Fruit fly (Drosophila melanogaster) whole organism, embryonic: ENCODE results near the gene Spn27A.

Experiments
- BEAF-32 ChIP-seq: fragments of 200-800 bp; sonication (Bioruptor generic); optimal IDR thresholded peaks from 3 replicates; lab custom pipeline; 2017; ENCODE audit warnings: missing biosample characterization, missing genetic modification characterization, mild to moderate bottlenecking, moderate library complexity, missing genetic modification reagents
- C15 ChIP-seq: fragments of 200-800 bp; sonication (Bioruptor generic); IDR thresholded peaks from 3 replicates; pipeline ENCODE4 v1.3.6; 2022; ENCODE audit warnings: missing biosample characterization, missing genetic modification characterization
- CG10267 ChIP-seq: fragments of 200-800 bp; sonication (Bioruptor generic); optimal IDR thresholded peaks from 2 replicates; lab custom pipeline; 2018; ENCODE audit warnings: missing biosample characterization, mild to moderate bottlenecking, missing genetic modification characterization, moderate library complexity
- CG10274 ChIP-seq: fragments of 200-800 bp; sonication (Bioruptor generic); optimal IDR thresholded peaks from 3 replicates; lab custom pipeline; 2017; ENCODE audit warnings: missing biosample characterization, mild to moderate bottlenecking, missing genetic modification characterization
- CG10543 ChIP-seq: fragments of 200-800 bp; sonication (Bioruptor generic); optimal IDR thresholded peaks from 3 replicates; lab custom pipeline; 2017; ENCODE audit warnings: missing biosample characterization, mild to moderate bottlenecking, missing genetic modification characterization, moderate library complexity
- CG12155 ChIP-seq: fragments of 200-800 bp; sonication (Bioruptor generic); optimal IDR thresholded peaks from 3 replicates; lab custom pipeline; 2016; ENCODE audit warnings: missing biosample characterization, missing genetic modification characterization
- CG13287 ChIP-seq: fragments of 200-800 bp; sonication (Bioruptor generic); IDR thresholded peaks from 2 replicates; pipeline ENCODE4 v1.3.6; 2022; ENCODE audit warnings: missing biosample characterization, missing genetic modification characterization; ENCODE audit not compliant: partially characterized antibody
- CG13775 ChIP-seq: fragments of 200-800 bp; sonication (Bioruptor generic); optimal IDR thresholded peaks from 3 replicates; lab custom pipeline; 2017; ENCODE audit warnings: missing biosample characterization, mild to moderate bottlenecking, missing genetic modification characterization
- CG14710 ChIP-seq: fragments of 200-800 bp; sonication (Bioruptor generic); optimal IDR thresholded peaks from 3 replicates; lab custom pipeline; 2019; ENCODE audit warnings: missing biosample characterization, mild to moderate bottlenecking, missing genetic modification characterization, moderate library complexity
- CG16815 ChIP-seq: fragments of 200-800 bp; sonication (Bioruptor generic); optimal IDR thresholded peaks from 3 replicates; lab custom pipeline; 2017; ENCODE audit warnings: missing biosample characterization, mild to moderate bottlenecking, missing genetic modification characterization
- CG17612 ChIP-seq: fragments of 200-800 bp; sonication (Bioruptor generic); IDR thresholded peaks from 2 replicates; pipeline ENCODE4 v1.3.6; 2022; ENCODE audit warnings: missing biosample characterization, missing genetic modification characterization
- CG2712 ChIP-seq: fragments of 200-800 bp; optimal IDR thresholded peaks from 3 replicates; lab custom pipeline; 2019; ENCODE audit warnings: missing biosample characterization, mild to moderate bottlenecking, missing genetic modification characterization, moderate library complexity
- CG4404 ChIP-seq: fragments of 200-800 bp; sonication (Bioruptor generic); IDR thresholded peaks from 2 replicates; pipeline ENCODE4 v1.3.6; 2022; ENCODE audit warnings: missing biosample characterization, missing genetic modification characterization
- CG4617 ChIP-seq: fragments of 200-800 bp; sonication (Bioruptor generic); optimal IDR thresholded peaks from 3 replicates; lab custom pipeline; 2016; ENCODE audit warnings: missing biosample characterization, missing genetic modification characterization, borderline replicate concordance
- CG5245 ChIP-seq: fragments of 200-800 bp; sonication (Bioruptor generic); optimal IDR thresholded peaks from 3 replicates; lab custom pipeline; 2016; ENCODE audit warnings: missing biosample characterization, missing genetic modification characterization
- CG7745 ChIP-seq: fragments of 200-800 bp; sonication (Bioruptor generic); optimal IDR thresholded peaks from 2 replicates; lab custom pipeline; 2018; ENCODE audit warnings: missing biosample characterization, mild to moderate bottlenecking, missing genetic modification characterization, moderate library complexity
- CG8944 ChIP-seq: fragments of 200-800 bp; sonication (Bioruptor generic); optimal IDR thresholded peaks from 3 replicates; lab custom pipeline; 2016; ENCODE audit warnings: missing biosample characterization, missing genetic modification characterization
- CG9797 ChIP-seq: fragments of 200-800 bp; sonication (Bioruptor generic); optimal IDR thresholded peaks from 3 replicates; lab custom pipeline; 2018; ENCODE audit warnings: missing biosample characterization, mild to moderate bottlenecking, missing genetic modification characterization
- CG9876 ChIP-seq: fragments of 200-800 bp; sonication (Bioruptor generic); optimal IDR thresholded peaks from 2 replicates; lab custom pipeline; 2016; ENCODE audit warnings: missing biosample characterization, missing genetic modification characterization
- Dad ChIP-seq: fragments of 200-800 bp; sonication (Bioruptor generic); optimal IDR thresholded peaks from 3 replicates; lab custom pipeline; 2016; ENCODE audit warnings: missing biosample characterization, missing genetic modification characterization
- Dbx ChIP-seq: fragments of 200-800 bp; sonication (Bioruptor generic); IDR thresholded peaks from 3 replicates; pipeline ENCODE4 v1.3.6; 2022; ENCODE audit warnings: missing biosample characterization, missing genetic modification characterization
- E2f2 ChIP-seq: fragments of 200-800 bp; sonication (Bioruptor generic); IDR thresholded peaks from 2 replicates; pipeline ENCODE4 v1.3.6; 2022; ENCODE audit warnings: missing biosample characterization, missing genetic modification characterization
- Ets65A ChIP-seq: fragments of 200-800 bp; sonication (Bioruptor generic); peaks from one replicate; lab custom pipeline; 2016; ENCODE audit warnings: missing biosample characterization, missing genetic modification characterization
- Lim3 ChIP-seq: fragments of 200-800 bp; sonication (Bioruptor generic); IDR thresholded peaks from 2 replicates; pipeline ENCODE4 v1.3.6; 2022; ENCODE audit warnings: missing biosample characterization, missing genetic modification characterization
- MBD-R2 ChIP-seq: fragments of 200-800 bp; sonication (Bioruptor generic); IDR thresholded peaks from 2 replicates; pipeline ENCODE4 v1.3.6; 2022; ENCODE audit warnings: missing biosample characterization, missing genetic modification characterization
- MESR4 ChIP-seq: fragments of 200-800 bp; sonication (Bioruptor generic); optimal IDR thresholded peaks from 2 replicates; lab custom pipeline; 2018; ENCODE audit warnings: missing biosample characterization, mild to moderate bottlenecking, missing genetic modification characterization, moderate library complexity
- Max ChIP-seq: fragments of 200-800 bp; sonication (Bioruptor generic); optimal IDR thresholded peaks from 2 replicates; lab custom pipeline; 2016; ENCODE audit warnings: missing biosample characterization, mild to moderate bottlenecking, missing genetic modification characterization
- Med ChIP-seq: fragments of 200-800 bp; sonication (Bioruptor generic); peaks from one replicate; lab custom pipeline; 2016; ENCODE audit warnings: missing biosample characterization, missing genetic modification characterization, mild to moderate bottlenecking, inconsistent platforms, moderate library complexity
- bab2 ChIP-seq: fragments of 200-800 bp; sonication (Bioruptor generic); optimal IDR thresholded peaks from 2 replicates; lab custom pipeline; 2016; ENCODE audit warnings: missing biosample characterization, missing genetic modification characterization
- bowl ChIP-seq: fragments of 200-800 bp; sonication (Bioruptor generic); IDR thresholded peaks from 2 replicates; pipeline ENCODE4 v1.3.6; 2022; ENCODE audit warnings: missing biosample characterization, missing genetic modification characterization
- croc ChIP-seq: fragments of 200-800 bp; sonication (Bioruptor generic); conservative IDR thresholded peaks from 3 replicates; pipeline ENCODE4 v1.3.6; 2022; ENCODE audit warnings: missing biosample characterization, missing genetic modification characterization
- crp ChIP-seq, 2 experiments: fragments of 200-800 bp; sonication (Bioruptor generic); optimal IDR thresholded peaks; 2 replicates in 1 of 2; 3 replicates in 1 of 2; lab custom pipeline; 2017; ENCODE audit warnings: missing biosample characterization in 2 of 2, missing genetic modification characterization in 2 of 2, mild to moderate bottlenecking in 1 of 2, moderate library complexity in 1 of 2
- da ChIP-seq: fragments of 200-800 bp; sonication (Bioruptor generic); optimal IDR thresholded peaks from 2 replicates; lab custom pipeline; 2016; ENCODE audit warnings: missing biosample characterization, missing genetic modification characterization
- dmrt99B ChIP-seq: fragments of 200-800 bp; sonication (Bioruptor generic); optimal IDR thresholded peaks from 2 replicates; lab custom pipeline; 2018; ENCODE audit warnings: missing biosample characterization, mild to moderate bottlenecking, missing genetic modification characterization, moderate library complexity
- en ChIP-seq: fragments of 200-800 bp; sonication (Bioruptor generic); optimal IDR thresholded peaks from 2 replicates; lab custom pipeline; 2016; ENCODE audit warnings: missing biosample characterization, missing genetic modification characterization
- eve ChIP-seq, 2 experiments: fragments of >200 bp; optimal IDR thresholded peaks; 2 replicates each; lab custom pipeline; 2017; ENCODE audit warnings: missing biosample characterization in 2 of 2, missing genetic modification characterization in 2 of 2
- exex ChIP-seq: fragments of 200-800 bp; sonication (Bioruptor generic); optimal IDR thresholded peaks from 4 replicates; lab custom pipeline; 2018; ENCODE audit warnings: missing biosample characterization, mild to moderate bottlenecking, missing genetic modification characterization, moderate library complexity
- fd64A ChIP-seq: fragments of 200-800 bp; sonication (Bioruptor generic); optimal IDR thresholded peaks from 3 replicates; lab custom pipeline; 2018; ENCODE audit warnings: missing biosample characterization, mild to moderate bottlenecking, missing genetic modification characterization
- fd96Cb ChIP-seq: fragments of 200-800 bp; sonication (Bioruptor generic); optimal IDR thresholded peaks from 2 replicates; lab custom pipeline; 2018; ENCODE audit warnings: missing biosample characterization, mild to moderate bottlenecking, missing genetic modification characterization, moderate library complexity
- gcm ChIP-seq: fragments of 200-800 bp; sonication (Bioruptor generic); optimal IDR thresholded peaks from 2 replicates; lab custom pipeline; 2019; ENCODE audit warnings: missing biosample characterization, mild to moderate bottlenecking, missing genetic modification characterization, moderate library complexity
- gfzf ChIP-seq: fragments of 200-800 bp; sonication (Bioruptor generic); optimal IDR thresholded peaks from 2 replicates; lab custom pipeline; 2016; ENCODE audit warnings: missing biosample characterization, mild to moderate bottlenecking, missing genetic modification characterization, moderate library complexity
- pzg ChIP-seq: fragments of 200-800 bp; sonication (Bioruptor generic); optimal IDR thresholded peaks from 3 replicates; lab custom pipeline; 2018; ENCODE audit warnings: missing biosample characterization, mild to moderate bottlenecking, missing genetic modification characterization, moderate library complexity
- shn ChIP-seq: fragments of 200-800 bp; sonication (Bioruptor generic); optimal IDR thresholded peaks from 3 replicates; lab custom pipeline; 2016; ENCODE audit warnings: missing biosample characterization, missing genetic modification characterization
- slp2 ChIP-seq: fragments of 200-800 bp; sonication (Bioruptor generic); optimal IDR thresholded peaks from 2 replicates; lab custom pipeline; 2016; ENCODE audit warnings: missing biosample characterization, missing genetic modification characterization
- stwl ChIP-seq: fragments of 200-800 bp; sonication (Bioruptor generic); optimal IDR thresholded peaks from 3 replicates; lab custom pipeline; 2018; ENCODE audit warnings: missing biosample characterization, mild to moderate bottlenecking, missing genetic modification characterization, moderate library complexity
- sug ChIP-seq: fragments of 200-800 bp; optimal IDR thresholded peaks from 2 replicates; lab custom pipeline; 2019; ENCODE audit warnings: missing biosample characterization, mild to moderate bottlenecking, missing genetic modification characterization, moderate library complexity
- trem ChIP-seq: fragments of 200-800 bp; optimal IDR thresholded peaks from 3 replicates; lab custom pipeline; 2019; ENCODE audit warnings: missing biosample characterization, mild to moderate bottlenecking, missing genetic modification characterization, moderate library complexity
- ttk ChIP-seq: fragments of 200-800 bp; sonication (Bioruptor generic); IDR thresholded peaks from 2 replicates; pipeline ENCODE4 v2.1.2; 2022; ENCODE audit warnings: missing biosample characterization, missing genetic modification characterization
- usp ChIP-seq: fragments of >200 bp; optimal IDR thresholded peaks from 2 replicates; lab custom pipeline; 2017; ENCODE audit warnings: missing biosample characterization, missing genetic modification characterization
- vvl ChIP-seq: fragments of 200-800 bp; sonication (Bioruptor generic); IDR thresholded peaks from 2 replicates; pipeline ENCODE4 v1.3.6; 2022; ENCODE audit warnings: missing biosample characterization, missing genetic modification characterization

The Spn27A gene

DNA sequence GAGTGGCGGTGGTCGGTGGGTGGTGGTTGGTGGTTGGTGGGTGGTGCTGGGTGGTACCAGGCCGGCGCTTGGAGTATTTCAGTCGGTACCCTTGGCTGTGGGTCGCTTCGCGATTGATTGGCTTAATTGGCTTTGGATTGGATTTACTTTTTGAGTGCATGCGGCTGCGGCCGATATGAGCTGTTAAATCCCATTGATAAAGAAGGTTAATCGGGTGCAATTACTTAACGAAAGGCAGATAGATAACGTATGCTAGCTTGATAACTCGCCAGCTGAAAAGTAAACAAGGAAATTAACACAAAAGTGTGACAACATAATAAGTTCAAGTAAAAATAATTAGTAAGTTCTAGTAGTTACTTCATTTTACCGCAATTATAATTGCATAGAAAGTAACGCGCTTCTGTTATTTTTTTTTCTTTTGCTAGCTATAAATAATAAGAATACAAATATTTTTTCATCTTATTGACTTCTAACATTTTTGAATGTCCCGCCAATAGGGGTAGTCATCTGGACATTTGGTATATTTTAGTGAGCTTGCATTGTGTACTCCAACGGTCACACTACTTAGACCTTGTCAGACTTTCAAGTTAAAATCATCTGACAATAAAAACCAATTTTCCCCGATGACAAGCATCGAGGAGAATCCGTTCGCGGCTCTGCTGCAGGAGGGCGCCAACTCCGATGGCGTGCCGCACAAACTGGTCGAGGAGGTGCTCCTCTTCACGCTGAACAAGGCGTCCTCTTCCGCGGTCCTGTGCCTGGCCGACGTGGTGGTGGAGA, 15.0 kb downstream of the Spn27A start, which contains the start of the genes CG31636 and Ube4A:
Gene CG31636 (minus strand): TSS at position 184 of the 780 bp plus-strand sequence.
Gene Ube4A (plus strand): TSS at position 549 of the 780 bp plus-strand sequence.
- TF ChIP-seq CG13287 (GFP tag; lab: Robert Waterston, UW): 0 out of 2 replicates have a peak, but pooled peaks have one; percentile 19
- no peak for TF ChIP-seq bab2 (GFP tag; lab: Kevin White, UChicago)
- TF ChIP-seq C15 (GFP tag; lab: Robert Waterston, UW): no peak
- TF ChIP-seq shn: no peak
- TF ChIP-seq CG10274 (GFP tag; lab: Kevin White, UChicago): no peak
- TF ChIP-seq Dbx (GFP tag; lab: Robert Waterston, UW): no peak
- no peak for TF ChIP-seq ttk
- peak; percentile 86 for TF ChIP-seq CG7745 (tag; lab: Kevin White, UChicago)
- TF ChIP-seq CG13775 (GFP tag; lab: Kevin White, UChicago): no peak
- TF ChIP-seq crp (GFP tag; optimal IDR thresholded peaks at IDR 0.05; lab: Kevin White, UChicago): peak in 1 of 2 experiments; percentile 25
- peak; percentile 22 for TF ChIP-seq CG10267
- no peak for TF ChIP-seq CG17612
- TF ChIP-seq Ets65A (GFP tag; lab: Kevin White, UChicago): no peak
- TF ChIP-seq CG10543: no peak
- TF ChIP-seq exex: peak; percentile 82
- no peak for TF ChIP-seq Lim3 (GFP tag; lab: Robert Waterston, UW)
- TF ChIP-seq en: no peak
- no peak for TF ChIP-seq eve (GFP tag; optimal IDR thresholded peaks at IDR 0.05; lab: Kevin White, UChicago)
- TF ChIP-seq BEAF-32 (GFP tag; lab: Kevin White, UChicago): no peak
- TF ChIP-seq trem (tag; lab: Kevin White, UChicago): peak; percentile 10
- TF ChIP-seq da: no peak
- no peak for TF ChIP-seq CG16815 (GFP tag; lab: Kevin White, UChicago)
- TF ChIP-seq CG9797 (GFP tag; lab: Kevin White, UChicago): peak; percentile 69
- TF ChIP-seq Max (GFP tag; lab: Kevin White, UChicago): no peak
- no peak for TF ChIP-seq fd96Cb
- peak; percentile 94 for TF ChIP-seq E2f2 (GFP tag; lab: Robert Waterston, UW)
- TF ChIP-seq dmrt99B (tag; lab: Kevin White, UChicago): no peak
- TF ChIP-seq usp (GFP tag; lab: Kevin White, UChicago): no peak
- TF ChIP-seq gcm: no peak
- TF ChIP-seq CG9876 (GFP tag; lab: Kevin White, UChicago): no peak
- TF ChIP-seq fd64A (GFP tag; lab: Kevin White, UChicago): no peak
- TF ChIP-seq pzg: peak; percentile 67
- no peak for TF ChIP-seq CG8944 (GFP tag; lab: Kevin White, UChicago)
- no peak for TF ChIP-seq vvl (GFP tag; lab: Robert Waterston, UW)
- TF ChIP-seq CG4617 (GFP tag; lab: Kevin White, UChicago): peak; percentile 88
- no peak for TF ChIP-seq CG12155 (GFP tag; lab: Kevin White, UChicago)
- TF ChIP-seq stwl: peak; percentile 42
- TF ChIP-seq CG14710 (tag; lab: Kevin White, UChicago): peak; percentile 11
- TF ChIP-seq MBD-R2 (GFP tag; lab: Robert Waterston, UW): peak; percentile 66
- TF ChIP-seq CG5245 (GFP tag; lab: Kevin White, UChicago): no peak
- TF ChIP-seq sug (tag; lab: Kevin White, UChicago): no peak
- no peak for TF ChIP-seq croc (GFP tag; lab: Robert Waterston, UW)
- TF ChIP-seq CG4404 (GFP tag; lab: Robert Waterston, UW): no peak
- TF ChIP-seq gfzf (GFP tag; lab: Kevin White, UChicago): peak; percentile 74
- no peak for TF ChIP-seq Dad (GFP tag; lab: Kevin White, UChicago)
- TF ChIP-seq CG2712 (tag; lab: Kevin White, UChicago): no peak
- peak; percentile 82 for TF ChIP-seq MESR4 (GFP tag; lab: Kevin White, UChicago)
- TF ChIP-seq bowl: no peak
- peak; percentile 75 for TF ChIP-seq Med (GFP tag; lab: Kevin White, UChicago)
- no peak for TF ChIP-seq slp2 (GFP tag; lab: Kevin White, UChicago)
